Fruit fly (Drosophila melanogaster): ENCODE results near the gene CG15172.

Gene CG15172

dm6 chr2L:19036105-19036714, 14.0 kb downstream of the CG15172 start (continued):
- TF ChIP-seq Trl (optimal IDR thresholded peaks at IDR 0.05) = no peak
- TF ChIP-seq Trl (GFP tag; optimal IDR thresholded peaks at IDR 0.05) = no peak
- no peak for TF ChIP-seq CG17385 (GFP tag; optimal IDR thresholded peaks at IDR 0.05)
- TF ChIP-seq Rx (GFP tag; IDR thresholded peaks at IDR 0.05) = no peak
- no peak for TF ChIP-seq CG9797 (GFP tag; optimal IDR thresholded peaks at IDR 0.05)
- no peak for TF ChIP-seq Six4 (GFP tag; optimal IDR thresholded peaks at IDR 0.05)
- no peak for TF ChIP-seq Hr78 (GFP tag; optimal IDR thresholded peaks at IDR 0.05)
- TF ChIP-seq Gug (GFP tag; IDR thresholded peaks at IDR 0.05) = no peak
- peak; percentile 22 for TF ChIP-seq CG9727 (GFP tag; optimal IDR thresholded peaks at IDR 0.05)
- no peak for TF ChIP-seq slou (GFP tag; optimal IDR thresholded peaks at IDR 0.05)
- no peak for TF ChIP-seq pnt (GFP tag; optimal IDR thresholded peaks at IDR 0.05)
- TF ChIP-seq CG2678 (tag; optimal IDR thresholded peaks at IDR 0.05) = peak; percentile 58
- no peak for TF ChIP-seq seq (GFP tag; IDR thresholded peaks at IDR 0.05)
- no peak for TF ChIP-seq otp (GFP tag; IDR thresholded peaks at IDR 0.05)
- TF ChIP-seq CG6813 (GFP tag; optimal IDR thresholded peaks at IDR 0.05) = no peak
- TF ChIP-seq CG8944 (GFP tag; optimal IDR thresholded peaks at IDR 0.05) = no peak
- peak; percentile 14 for TF ChIP-seq cwo (GFP tag; optimal IDR thresholded peaks at IDR 0.05)
- no peak for TF ChIP-seq CG12155 (GFP tag; optimal IDR thresholded peaks at IDR 0.05)
- peak; percentile 1 for TF ChIP-seq CG1233 (GFP tag; optimal IDR thresholded peaks at IDR 0.05)
- TF ChIP-seq CG10209 (GFP tag; optimal IDR thresholded peaks at IDR 0.05) = peak; percentile 15
- TF ChIP-seq CG16863 (GFP tag; optimal IDR thresholded peaks at IDR 0.05) = no peak
- no peak for TF ChIP-seq eyg (GFP tag; optimal IDR thresholded peaks at IDR 0.05)
- no peak for TF ChIP-seq CG18599 (GFP tag; optimal IDR thresholded peaks at IDR 0.05)
- TF ChIP-seq CG10979 (tag; optimal IDR thresholded peaks at IDR 0.05) = peak; percentile 2
- no peak for TF ChIP-seq dimm (GFP tag; IDR thresholded peaks at IDR 0.05)
- TF ChIP-seq mam (GFP tag; optimal IDR thresholded peaks at IDR 0.05) = no peak
- TF ChIP-seq sisA (GFP tag; IDR thresholded peaks at IDR 0.05) = no peak
- TF ChIP-seq Nf-YA (GFP tag; IDR thresholded peaks at IDR 0.05) = no peak
- no peak for TF ChIP-seq Lhr (GFP tag; optimal IDR thresholded peaks at IDR 0.05)
- TF ChIP-seq chinmo (GFP tag; IDR thresholded peaks at IDR 0.05; ENCODE audit: partially characterized antibody) = 0 out of 4 replicates have a peak, but pooled peaks have one; percentile 48
- TF ChIP-seq CG2889 (GFP tag; IDR thresholded peaks at IDR 0.05) = no peak
- TF ChIP-seq kni (GFP tag; optimal IDR thresholded peaks at IDR 0.05) = no peak
- TF ChIP-seq CG15479 (GFP tag; optimal IDR thresholded peaks at IDR 0.05) = no peak
- TF ChIP-seq mld (GFP tag; IDR thresholded peaks at IDR 0.05; ENCODE audit: partially characterized antibody) = no peak
- TF ChIP-seq shn (GFP tag; optimal IDR thresholded peaks at IDR 0.05) = no peak
- peak; percentile 39; the same call in 1 of the 3 replicates for TF ChIP-seq Dbx (GFP tag; IDR thresholded peaks at IDR 0.05)
- TF ChIP-seq luna (GFP tag; optimal IDR thresholded peaks at IDR 0.05) = no peak
- TF ChIP-seq rib (GFP tag; IDR thresholded peaks at IDR 0.05) = 0 out of 2 replicates have a peak, but pooled peaks have one; percentile 15
- peak; percentile 81 for TF ChIP-seq sens (GFP tag)
- TF ChIP-seq CG6272 (GFP tag; IDR thresholded peaks at IDR 0.05) = no peak
- TF ChIP-seq CoRest (tag; optimal IDR thresholded peaks at IDR 0.05) = peak; percentile 49
- peak; percentile 26 for TF ChIP-seq lilli (GFP tag; optimal IDR thresholded peaks at IDR 0.05)
- peak; percentile 45 for TF ChIP-seq gem (tag; optimal IDR thresholded peaks at IDR 0.05)
- TF ChIP-seq Oaz (GFP tag; IDR thresholded peaks at IDR 0.05) = no peak
- TF ChIP-seq CG2712 (tag; optimal IDR thresholded peaks at IDR 0.05) = peak; percentile 14
- peak in 1 of 2 experiments; percentile 1 for TF ChIP-seq Eip74EF (GFP tag; optimal IDR thresholded peaks at IDR 0.05)
- TF ChIP-seq phol (tag; optimal IDR thresholded peaks at IDR 0.05) = no peak
- no peak for TF ChIP-seq BEAF-32 (GFP tag; optimal IDR thresholded peaks at IDR 0.05)
- TF ChIP-seq CG13775 (GFP tag; optimal IDR thresholded peaks at IDR 0.05) = peak; percentile 20
- TF ChIP-seq Fer1 (GFP tag; optimal IDR thresholded peaks at IDR 0.05) = peak; percentile 10
